Worm (Caenorhabditis elegans): ENCODE results near the gene Y54G2A.76.

DNA sequence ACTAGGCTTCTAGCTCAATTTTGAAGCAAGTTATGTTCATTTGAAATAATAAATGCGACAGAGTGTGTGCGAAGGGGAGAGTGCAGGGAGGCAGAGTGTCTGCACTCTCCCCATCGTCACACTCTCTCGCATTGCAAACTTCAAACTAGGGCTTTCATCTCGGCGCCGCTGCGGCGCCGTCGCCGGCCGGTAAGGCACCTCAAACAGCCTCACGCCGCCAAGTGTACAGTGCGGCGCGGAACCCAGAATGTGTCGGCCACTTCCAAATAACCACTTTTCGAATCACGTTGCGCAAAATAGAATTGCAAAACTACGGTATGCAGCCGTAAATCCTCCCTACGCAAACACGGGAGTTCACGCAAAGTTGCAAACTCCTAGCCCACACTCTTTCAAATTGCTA, 40.1 kb downstream of the Y54G2A.76 start:
- no peak for TF ChIP-seq fkh-10 (GFP tag; optimal IDR thresholded peaks at IDR 0.05)
- TF ChIP-seq pag-3 (tag; optimal IDR thresholded peaks at IDR 0.05; ENCODE audit: borderline replicate concordance, insufficient read depth), result no peak
